Fruit fly (Drosophila melanogaster) whole organism, embryonic: ENCODE results near the gene CG46270.

Source experiments
- C15 ChIP-seq: fragments of 200-800 bp; sonication (Bioruptor generic); IDR thresholded peaks from 3 replicates; pipeline ENCODE4 v1.3.6; 2022; ENCODE audit warnings: missing biosample characterization, missing genetic modification characterization
- CG12219 ChIP-seq: fragments of 200-800 bp; sonication (Bioruptor generic); optimal IDR thresholded peaks from 3 replicates; lab custom pipeline; 2018; ENCODE audit warnings: missing biosample characterization, mild to moderate bottlenecking, missing genetic modification characterization
- D19A ChIP-seq: fragments of 200-800 bp; optimal IDR thresholded peaks from 3 replicates; lab custom pipeline; 2019; ENCODE audit warnings: missing biosample characterization, mild to moderate bottlenecking, missing genetic modification characterization, moderate library complexity
- D19B ChIP-seq: fragments of 200-800 bp; sonication (Bioruptor generic); optimal IDR thresholded peaks from 2 replicates; lab custom pipeline; 2017; ENCODE audit warnings: missing biosample characterization, mild to moderate bottlenecking, missing genetic modification characterization
- dmrt99B ChIP-seq: fragments of 200-800 bp; sonication (Bioruptor generic); optimal IDR thresholded peaks from 2 replicates; lab custom pipeline; 2018; ENCODE audit warnings: missing biosample characterization, mild to moderate bottlenecking, missing genetic modification characterization, moderate library complexity
- esg ChIP-seq: fragments of 200-800 bp; sonication (Bioruptor generic); conservative IDR thresholded peaks from 2 replicates; pipeline ENCODE4 v1.3.6; 2022; ENCODE audit warnings: missing biosample characterization, missing genetic modification characterization
- wor ChIP-seq: fragments of 200-800 bp; sonication (Bioruptor generic); IDR thresholded peaks from 2 replicates; pipeline ENCODE4 v1.3.6; 2022; ENCODE audit warnings: missing biosample characterization, missing genetic modification characterization
- yki ChIP-seq: fragments of >200 bp; optimal IDR thresholded peaks from 3 replicates; lab custom pipeline; 2018

DNA sequence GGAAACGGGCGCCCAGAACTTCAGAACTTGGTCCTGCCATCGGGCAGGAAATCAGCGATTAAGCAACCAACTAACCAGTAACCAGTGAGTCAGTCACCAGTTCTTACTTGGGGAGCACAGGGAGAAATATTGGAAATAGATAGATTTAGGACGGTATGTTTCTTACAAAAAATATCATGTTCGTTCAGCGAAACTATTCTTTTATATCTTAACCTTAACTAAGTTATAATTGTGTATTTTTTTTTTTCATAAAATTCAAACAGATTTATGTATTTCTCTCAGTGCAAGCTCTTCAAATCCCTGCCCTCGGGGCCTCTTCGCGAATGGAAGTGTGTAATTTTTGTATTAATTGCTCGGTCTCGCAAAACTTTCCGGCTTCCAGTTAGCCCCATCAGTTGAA, 47.7 kb upstream of the CG46270 start:
- TF ChIP-seq D19B (no peak), CG12219 (GFP tag; lab: Kevin White, UChicago) (no peak), D19A (tag; lab: Kevin White, UChicago) (no peak), C15 (no peak), yki (lab: Kevin White, UChicago) (no peak), esg (GFP tag; lab: Robert Waterston, UW) (0 out of 2 replicates have a peak, but pooled peaks have one; percentile 14), dmrt99B (tag; lab: Kevin White, UChicago) (peak; percentile 15), wor (GFP tag; lab: Robert Waterston, UW) (no peak)
